Fruit fly (Drosophila melanogaster) whole organism, embryonic: ENCODE data around the gene CG42835.

Experiments used
- CG11696 ChIP-seq: fragments of 200-800 bp; sonication (Bioruptor generic); IDR thresholded peaks from 2 replicates; pipeline ENCODE4 v1.3.6; 2022; ENCODE audit warnings: missing biosample characterization, missing genetic modification characterization
- CG9932 ChIP-seq: fragments of 200-800 bp; sonication (Bioruptor generic); IDR thresholded peaks from 2 replicates; pipeline ENCODE4 v1.3.6; 2022; ENCODE audit warnings: missing biosample characterization, missing genetic modification characterization
- Dfd ChIP-seq, 2 experiments: fragments of >200 bp; optimal IDR thresholded peaks; 2 replicates each; lab custom pipeline; 2017; ENCODE audit warnings: missing biosample characterization in 2 of 2, missing genetic modification characterization in 2 of 2
- E2f2 ChIP-seq: fragments of 200-800 bp; sonication (Bioruptor generic); IDR thresholded peaks from 2 replicates; pipeline ENCODE4 v1.3.6; 2022; ENCODE audit warnings: missing biosample characterization, missing genetic modification characterization
- Hr39 ChIP-seq: fragments of >200 bp; optimal IDR thresholded peaks from 2 replicates; lab custom pipeline; 2017
- NFAT ChIP-seq: fragments of 200-800 bp; sonication (Bioruptor generic); IDR thresholded peaks from 2 replicates; pipeline ENCODE4 v1.3.6; 2022; ENCODE audit warnings: missing biosample characterization, missing genetic modification characterization
- Oaz ChIP-seq: fragments of 200-800 bp; sonication (Bioruptor generic); IDR thresholded peaks from 2 replicates; pipeline ENCODE4 v1.3.6; 2022; ENCODE audit warnings: missing biosample characterization, missing genetic modification characterization
- Ravus ChIP-seq: fragments of 200-800 bp; sonication (Bioruptor generic); IDR thresholded peaks from 2 replicates; pipeline ENCODE4 v1.3.6; 2022; ENCODE audit warnings: missing biosample characterization, missing genetic modification characterization
- amos ChIP-seq: fragments of 200-800 bp; sonication (Bioruptor generic); IDR thresholded peaks from 2 replicates; pipeline ENCODE4 v1.3.6; 2022; ENCODE audit warnings: missing biosample characterization, missing genetic modification characterization; ENCODE audit not compliant: partially characterized antibody
- ara ChIP-seq: fragments of 200-800 bp; sonication (Bioruptor generic); IDR thresholded peaks from 2 replicates; pipeline ENCODE4 v1.3.6; 2022; ENCODE audit warnings: missing biosample characterization, missing genetic modification characterization
- bsh ChIP-seq, 2 experiments: fragments of 200-800 bp; sonication (Bioruptor generic); optimal IDR thresholded peaks; 2 replicates each; lab custom pipeline; 2017 to 2018; ENCODE audit warnings: mild to moderate bottlenecking in 2 of 2, missing biosample characterization in 2 of 2, missing genetic modification characterization in 2 of 2, moderate library complexity in 1 of 2
- fd64A ChIP-seq: fragments of 200-800 bp; sonication (Bioruptor generic); optimal IDR thresholded peaks from 3 replicates; lab custom pipeline; 2018; ENCODE audit warnings: missing biosample characterization, mild to moderate bottlenecking, missing genetic modification characterization
- odd ChIP-seq: fragments of 200-800 bp; sonication (Bioruptor generic); optimal IDR thresholded peaks from 2 replicates; lab custom pipeline; 2017; ENCODE audit warnings: missing biosample characterization, mild to moderate bottlenecking, missing genetic modification characterization
- sim ChIP-seq: fragments of 200-800 bp; sonication (Bioruptor generic); IDR thresholded peaks from 2 replicates; pipeline ENCODE4 v1.3.6; 2022; ENCODE audit warnings: missing biosample characterization, missing genetic modification characterization

dm6 chr3R:17407576-17407975 lies 12.9 kb upstream of the CG42835 start, which contains the start of gene CG17283:
- no peak for TF ChIP-seq CG9932 (GFP tag; lab: Robert Waterston, UW)
- TF ChIP-seq Hr39 (lab: Kevin White, UChicago) = no peak
- TF ChIP-seq Dfd (GFP tag; optimal IDR thresholded peaks at IDR 0.05; lab: Kevin White, UChicago) = no peak
- TF ChIP-seq odd (GFP tag; lab: Kevin White, UChicago) = no peak
- TF ChIP-seq amos (GFP tag; lab: Robert Waterston, UW) = no peak
- no peak for TF ChIP-seq Ravus
- TF ChIP-seq E2f2 (GFP tag; lab: Robert Waterston, UW) = no peak
- TF ChIP-seq CG11696 (GFP tag; lab: Robert Waterston, UW) = no peak
- no peak for TF ChIP-seq ara (GFP tag; lab: Robert Waterston, UW)
- no peak for TF ChIP-seq Oaz (GFP tag; lab: Robert Waterston, UW)
- no peak for TF ChIP-seq fd64A
- no peak for TF ChIP-seq bsh (GFP tag; optimal IDR thresholded peaks at IDR 0.05; lab: Kevin White, UChicago)
- TF ChIP-seq sim (GFP tag; lab: Robert Waterston, UW) = no peak
- no peak for TF ChIP-seq NFAT (GFP tag; lab: Robert Waterston, UW)
